Worm (Caenorhabditis elegans) whole organism, L3 larva: Measurements from ENCODE around the gene ZK829.3.

Experiments used
- R02D3.7 ChIP-seq: fragments of 150-350 bp; optimal IDR thresholded peaks from 2 replicates; lab custom pipeline; 2014; ENCODE audit warnings: missing biosample characterization, missing genetic modification characterization
- ZK546.5 ChIP-seq: sonication (generic microtip); optimal IDR thresholded peaks from 2 replicates; lab custom pipeline; 2017; ENCODE audit warnings: missing biosample characterization, missing genetic modification characterization
- ama-1 ChIP-seq: fragments of 150-350 bp; optimal IDR thresholded peaks from 2 replicates; lab custom pipeline; 2018
- lin-15B ChIP-seq: fragments of 150-350 bp; optimal IDR thresholded peaks from 2 replicates; lab custom pipeline; 2014; ENCODE audit warnings: missing biosample characterization, missing genetic modification characterization
- lin-39 ChIP-seq: fragments of 150-350 bp; optimal IDR thresholded peaks from 2 replicates; lab custom pipeline; 2018; ENCODE audit warnings: missing biosample characterization, missing genetic modification reagents, missing genetic modification characterization
- mml-1 ChIP-seq: fragments of 150-350 bp; sonication (generic microtip); optimal IDR thresholded peaks from 3 replicates; lab custom pipeline; 2014; ENCODE audit warnings: missing biosample characterization, missing genetic modification characterization
- nhr-237 ChIP-seq: fragments of 150-350 bp; optimal IDR thresholded peaks from 2 replicates; lab custom pipeline; 2014; ENCODE audit warnings: missing biosample characterization, missing genetic modification characterization
- nhr-25 ChIP-seq: sonication (generic microtip); optimal IDR thresholded peaks from 2 replicates; lab custom pipeline; 2017; ENCODE audit warnings: missing biosample characterization, missing genetic modification characterization
- nhr-76 ChIP-seq: fragments of 150-350 bp; sonication (generic microtip); optimal IDR thresholded peaks from 5 replicates; lab custom pipeline; 2014; ENCODE audit warnings: missing biosample characterization, missing genetic modification characterization
- sea-2 ChIP-seq: fragments of 150-350 bp; sonication (generic microtip); optimal IDR thresholded peaks from 4 replicates; lab custom pipeline; 2014; ENCODE audit warnings: missing biosample characterization, missing genetic modification reagents, missing genetic modification characterization
- snpc-4 ChIP-seq: fragments of 150-350 bp; optimal IDR thresholded peaks from 2 replicates; lab custom pipeline; 2014; ENCODE audit warnings: missing biosample characterization, missing genetic modification characterization
- zag-1 ChIP-seq: fragments of 150-350 bp; optimal IDR thresholded peaks from 2 replicates; lab custom pipeline; 2014; ENCODE audit warnings: missing biosample characterization, missing genetic modification characterization
- ztf-4 ChIP-seq: fragments of 150-350 bp; optimal IDR thresholded peaks from 2 replicates; lab custom pipeline; 2014; ENCODE audit warnings: missing biosample characterization, missing genetic modification characterization

- TF ChIP-seq zag-1 (tag; lab: Kevin White, UChicago) (no peak), R02D3.7 (no peak), sea-2 (GFP tag; lab: Kevin White, UChicago) (no peak), ztf-4 (no peak), ama-1 (peak; percentile 42), mml-1 (tag; lab: Kevin White, UChicago) (no peak), nhr-237 (tag; lab: Kevin White, UChicago) (no peak), nhr-25 (tag; lab: Kevin White, UChicago) (no peak), lin-15B (tag; lab: Kevin White, UChicago) (no peak), snpc-4 (tag; lab: Kevin White, UChicago) (no peak), nhr-76 (tag; lab: Kevin White, UChicago) (no peak), lin-39 (tag; lab: Kevin White, UChicago) (no peak), ZK546.5 (tag; lab: Kevin White, UChicago) (no peak)
Measured at ce11 chrIV:11915768-11916453, 29.6 kb downstream of the ZK829.3 start, which contains the start of gene ZK822.9.
